Fruit fly (Drosophila melanogaster): ENCODE results near the gene Mhc.
A peak's percentile ranks its signal among the peaks of the same experiment; 100 is the strongest.

The Mhc gene

dm6 chr2L:16796104-16796645 is 29.8 kb downstream of the Mhc start, which contains the start of gene Ugt37E1:
Gene Ugt37E1, plus strand, starts transcription at chr2L:16796595.
- TF ChIP-seq CG16863 (GFP tag; optimal IDR thresholded peaks at IDR 0.05) (no peak), exex (tag; optimal IDR thresholded peaks at IDR 0.05) (peak; percentile 59), sc (optimal IDR thresholded peaks at IDR 0.05) (no peak), sc (GFP tag; optimal IDR thresholded peaks at IDR 0.05) (no peak), run (tag; optimal IDR thresholded peaks at IDR 0.05) (no peak), ase (GFP tag; IDR thresholded peaks at IDR 0.05) (no peak), CG5953 (GFP tag; IDR thresholded peaks at IDR 0.05) (no peak), cg (GFP tag; optimal IDR thresholded peaks at IDR 0.05) (no peak), CG14710 (tag; optimal IDR thresholded peaks at IDR 0.05) (no peak)

DNA sequence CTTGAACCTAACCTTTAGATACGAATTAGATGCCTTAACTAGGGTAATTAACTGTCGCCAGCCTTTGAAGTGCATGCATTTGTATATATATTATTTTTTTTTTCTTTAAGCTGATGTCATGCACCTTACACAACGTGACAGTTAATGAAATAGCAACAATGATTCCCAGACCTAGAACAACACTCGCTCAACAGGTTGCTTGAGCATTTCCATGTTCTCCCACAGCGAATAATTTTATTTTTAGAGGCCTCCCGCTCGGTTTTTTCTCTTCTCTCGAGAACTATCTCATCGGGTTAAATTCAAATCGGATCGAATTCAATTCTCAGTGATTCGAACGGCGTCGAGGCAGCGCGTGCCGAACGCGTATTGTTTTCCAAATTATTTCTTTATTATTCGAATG is 32.3 kb downstream of the Mhc start, which contains the start of gene Ugt37D1:
Ugt37D1 (plus strand) TSS at position 321 of the 400 bp plus-strand sequence.
- TF ChIP-seq tup (GFP tag; optimal IDR thresholded peaks at IDR 0.05) (no peak), Hr78 (GFP tag; optimal IDR thresholded peaks at IDR 0.05) (peak in 1 of 2 experiments; percentile 30), Deaf1 (tag; optimal IDR thresholded peaks at IDR 0.05) (peak; percentile 81), pho (GFP tag; optimal IDR thresholded peaks at IDR 0.05) (no peak), CG4854 (GFP tag; optimal IDR thresholded peaks at IDR 0.05) (no peak), CG7271 (tag; optimal IDR thresholded peaks at IDR 0.05) (no peak), chm (GFP tag; IDR thresholded peaks at IDR 0.05) (0 out of 2 replicates have a peak, but pooled peaks have one; percentile 12), CG13424 (tag; optimal IDR thresholded peaks at IDR 0.05) (no peak), CG30020 (tag; optimal IDR thresholded peaks at IDR 0.05) (no peak), fd96Cb (tag; optimal IDR thresholded peaks at IDR 0.05) (no peak), cad (GFP tag; optimal IDR thresholded peaks at IDR 0.05) (no peak), Fer2 (tag; optimal IDR thresholded peaks at IDR 0.05) (no peak), luna (GFP tag; optimal IDR thresholded peaks at IDR 0.05) (no peak), Sin3A (optimal IDR thresholded peaks at IDR 0.05) (no peak), CG4820 (GFP tag; optimal IDR thresholded peaks at IDR 0.05) (no peak), YL-1 (GFP tag; optimal IDR thresholded peaks at IDR 0.05) (no peak), stc (GFP tag; IDR thresholded peaks at IDR 0.05) (0 out of 2 replicates have a peak, but pooled peaks have one; percentile 32), Meics (GFP tag; optimal IDR thresholded peaks at IDR 0.05) (peak; percentile 24), CG7786 (GFP tag; optimal IDR thresholded peaks at IDR 0.05) (no peak), CG10366 (GFP tag; IDR thresholded peaks at IDR 0.05) (no peak), CG4360 (GFP tag; IDR thresholded peaks at IDR 0.05) (no peak), Ets97D (GFP tag; optimal IDR thresholded peaks at IDR 0.05) (no peak), NC2β (GFP tag; optimal IDR thresholded peaks at IDR 0.05) (no peak), sug (tag; optimal IDR thresholded peaks at IDR 0.05) (peak; percentile 9), Atf6 (GFP tag; IDR thresholded peaks at IDR 0.05) (no peak), Chrac-16 (GFP tag; optimal IDR thresholded peaks at IDR 0.05) (no peak), CG15269 (tag; optimal IDR thresholded peaks at IDR 0.05) (peak; percentile 5), CG10147 (GFP tag; optimal IDR thresholded peaks at IDR 0.05) (no peak), CG14441 (GFP tag; IDR thresholded peaks at IDR 0.05) (no peak), CG8359 (GFP tag; optimal IDR thresholded peaks at IDR 0.05; ENCODE audit: borderline replicate concordance) (no peak), Jarid2 (GFP tag; optimal IDR thresholded peaks at IDR 0.05) (peak; percentile 26), tll (GFP tag; optimal IDR thresholded peaks at IDR 0.05) (no peak), CG18011 (GFP tag; optimal IDR thresholded peaks at IDR 0.05) (no peak), Lhr (GFP tag; optimal IDR thresholded peaks at IDR 0.05) (no peak), CG14050 (GFP tag; IDR thresholded peaks at IDR 0.05) (no peak), gsb (GFP tag; IDR thresholded peaks at IDR 0.05) (no peak), CG17802 (tag; optimal IDR thresholded peaks at IDR 0.05) (no peak), ftz-f1 (GFP tag; optimal IDR thresholded peaks at IDR 0.05) (no peak), ap (GFP tag; IDR thresholded peaks at IDR 0.05) (no peak), inv (GFP tag; IDR thresholded peaks at IDR 0.05; ENCODE audit: partially characterized antibody) (no peak), mam (GFP tag; optimal IDR thresholded peaks at IDR 0.05) (no peak)

All from whole organism, embryonic.